Fruit fly (Drosophila melanogaster): ENCODE data around the gene CG31437.

Gene CG31437

dm6 chr3R:25383400-25383799 is at the start of gene CG31437:
Gene CG31437 (plus strand): TSS chr3R:25383700.
- TF ChIP-seq Eip93F (GFP tag; optimal IDR thresholded peaks at IDR 0.05) = no peak
- no peak for TF ChIP-seq CG8119 (GFP tag; IDR thresholded peaks at IDR 0.05)
- no peak for TF ChIP-seq acj6 (GFP tag; optimal IDR thresholded peaks at IDR 0.05)
- TF ChIP-seq ss (GFP tag; optimal IDR thresholded peaks at IDR 0.05) = no peak
- no peak for TF ChIP-seq cyc (GFP tag; optimal IDR thresholded peaks at IDR 0.05)
- no peak for TF ChIP-seq esn (GFP tag; optimal IDR thresholded peaks at IDR 0.05)
- no peak for TF ChIP-seq CG9139 (GFP tag; optimal IDR thresholded peaks at IDR 0.05)
- no peak for TF ChIP-seq salr (GFP tag; optimal IDR thresholded peaks at IDR 0.05)
- TF ChIP-seq CG4318 (GFP tag; optimal IDR thresholded peaks at IDR 0.05) = no peak
- TF ChIP-seq dac (GFP tag; optimal IDR thresholded peaks at IDR 0.05) = no peak
- no peak for TF ChIP-seq Gug (GFP tag; IDR thresholded peaks at IDR 0.05)
- no peak for TF ChIP-seq fd59A (GFP tag; optimal IDR thresholded peaks at IDR 0.05)
- TF ChIP-seq Blimp-1 (GFP tag; optimal IDR thresholded peaks at IDR 0.05) = no peak
- TF ChIP-seq CG31627 (GFP tag; optimal IDR thresholded peaks at IDR 0.05) = no peak
- no peak for TF ChIP-seq Ets96B (tag; optimal IDR thresholded peaks at IDR 0.05)
- no peak for TF ChIP-seq CG34406 (GFP tag; optimal IDR thresholded peaks at IDR 0.05)
- TF ChIP-seq CG6276 (GFP tag; optimal IDR thresholded peaks at IDR 0.05) = no peak
- no peak for TF ChIP-seq eg (GFP tag; IDR thresholded peaks at IDR 0.05)
- TF ChIP-seq fkh (GFP tag; optimal IDR thresholded peaks at IDR 0.05) = no peak

dm6 chr3R:25335065-25335464 is 48.4 kb upstream of the CG31437 start, which contains the start of the genes CG10669 and CG11902:
Gene CG10669 (minus strand): TSS chr3R:25335243.
Gene CG11902 (plus strand): TSS chr3R:25335257.
- TF ChIP-seq cyc (GFP tag; optimal IDR thresholded peaks at IDR 0.05) = no peak
- no peak for TF ChIP-seq CG6163 (GFP tag; IDR thresholded peaks at IDR 0.05)

- TF ChIP-seq Eip78C (GFP tag) (no peak), CG34406 (GFP tag; optimal IDR thresholded peaks at IDR 0.05) (no peak), CG9139 (GFP tag; optimal IDR thresholded peaks at IDR 0.05) (no peak), lz (GFP tag; optimal IDR thresholded peaks at IDR 0.05) (no peak), CG7368 (GFP tag; optimal IDR thresholded peaks at IDR 0.05) (no peak), CG8632 (GFP tag; optimal IDR thresholded peaks at IDR 0.05) (no peak), Smox (GFP tag; optimal IDR thresholded peaks at IDR 0.05) (no peak), achi (GFP tag; optimal IDR thresholded peaks at IDR 0.05) (no peak), CG11762 (GFP tag; optimal IDR thresholded peaks at IDR 0.05; ENCODE audit: insufficient read depth) (no peak), esn (GFP tag; optimal IDR thresholded peaks at IDR 0.05) (no peak), Hr4 (GFP tag; optimal IDR thresholded peaks at IDR 0.05) (no peak), spab (GFP tag; optimal IDR thresholded peaks at IDR 0.05) (no peak), vri (GFP tag; optimal IDR thresholded peaks at IDR 0.05) (no peak)
Observed at dm6 chr3R:25339952-25340351, 43.5 kb upstream of the CG31437 start, which contains the start of gene rha. Gene rha (plus strand): TSS chr3R:25340252.

dm6 chr3R:25346899-25347298 is 36.6 kb upstream of the CG31437 start, which contains the start of gene tobi:
Gene tobi (minus strand): TSS chr3R:25346921.
- no peak for TF ChIP-seq CG6276 (GFP tag; optimal IDR thresholded peaks at IDR 0.05)
- TF ChIP-seq CG9139 (GFP tag; optimal IDR thresholded peaks at IDR 0.05) = no peak
- TF ChIP-seq CG6808 (GFP tag; optimal IDR thresholded peaks at IDR 0.05) = no peak
- TF ChIP-seq Gug (GFP tag; IDR thresholded peaks at IDR 0.05) = no peak
- TF ChIP-seq Ets96B (tag; optimal IDR thresholded peaks at IDR 0.05) = no peak
- no peak for TF ChIP-seq Smox (GFP tag; optimal IDR thresholded peaks at IDR 0.05)
- no peak for TF ChIP-seq CG11762 (GFP tag; optimal IDR thresholded peaks at IDR 0.05; ENCODE audit: insufficient read depth)
- no peak for TF ChIP-seq CG34406 (GFP tag; optimal IDR thresholded peaks at IDR 0.05)
- no peak for TF ChIP-seq Eip78C (GFP tag)
- no peak for TF ChIP-seq CG3032 (tag; optimal IDR thresholded peaks at IDR 0.05)
- no peak for TF ChIP-seq dac (GFP tag; optimal IDR thresholded peaks at IDR 0.05)
- TF ChIP-seq CG8119 (GFP tag; IDR thresholded peaks at IDR 0.05) = no peak
- TF ChIP-seq svp (GFP tag) = no peak
- no peak for TF ChIP-seq CG3919 (GFP tag; optimal IDR thresholded peaks at IDR 0.05)
- TF ChIP-seq pdm3 (GFP tag; optimal IDR thresholded peaks at IDR 0.05) = no peak
- TF ChIP-seq achi (GFP tag; optimal IDR thresholded peaks at IDR 0.05) = no peak
- no peak for TF ChIP-seq CG15336 (GFP tag; IDR thresholded peaks at IDR 0.05)
- TF ChIP-seq Eip93F (GFP tag; optimal IDR thresholded peaks at IDR 0.05) = no peak
- no peak for TF ChIP-seq Lpt (GFP tag; optimal IDR thresholded peaks at IDR 0.05)
